Fruit fly (Drosophila melanogaster) ovary, adult (tissue): ENCODE results near the gene pasha.
A peak's percentile ranks its signal among the peaks of the same experiment; 100 is the strongest.

Experiments
- CG17801 ChIP-seq: fragments of 200-800 bp; optimal IDR thresholded peaks from 2 replicates; lab custom pipeline; 2019; ENCODE audit warnings: missing biosample characterization, mild to moderate bottlenecking, missing genetic modification characterization, moderate library complexity; ENCODE audit not compliant: partially characterized antibody

pasha gene

dm6 chr3R:31617801-31618200 lies at the start of gene pasha:
TSS of gene pasha (plus strand) at chr3R:31617977.
- no peak for TF ChIP-seq CG17801

dm6 chr3R:31571885-31572292 lies 45.9 kb upstream of the pasha start, which contains the start of gene gammaCOP:
TSS of gene gammaCOP (plus strand) at chr3R:31572143.
- peak; percentile 33 for TF ChIP-seq CG17801

dm6 chr3R:31577351-31577750 lies 40.4 kb upstream of the pasha start:
- no peak for TF ChIP-seq CG17801

DNA sequence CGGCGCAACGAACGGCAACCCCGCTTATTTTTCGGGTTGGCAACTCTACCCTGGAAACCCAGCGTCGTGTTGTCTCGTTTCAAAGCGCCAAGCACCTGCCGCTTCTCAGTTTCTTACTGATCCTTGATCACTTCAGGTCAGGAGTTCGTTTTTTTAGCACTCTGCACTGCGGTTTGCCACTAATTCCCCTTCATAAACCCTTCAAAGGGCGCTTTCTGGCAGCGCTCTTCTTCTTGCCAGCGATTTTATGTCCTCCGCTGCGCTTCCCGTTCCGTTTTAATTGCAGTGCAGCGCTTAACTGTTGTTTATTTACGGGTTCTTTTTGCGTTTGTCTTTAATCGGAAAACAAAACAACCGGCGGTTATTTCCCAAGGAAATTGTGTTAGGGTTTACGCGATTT lies 37.7 kb upstream of the pasha start:
- TF ChIP-seq CG17801 = no peak

DNA sequence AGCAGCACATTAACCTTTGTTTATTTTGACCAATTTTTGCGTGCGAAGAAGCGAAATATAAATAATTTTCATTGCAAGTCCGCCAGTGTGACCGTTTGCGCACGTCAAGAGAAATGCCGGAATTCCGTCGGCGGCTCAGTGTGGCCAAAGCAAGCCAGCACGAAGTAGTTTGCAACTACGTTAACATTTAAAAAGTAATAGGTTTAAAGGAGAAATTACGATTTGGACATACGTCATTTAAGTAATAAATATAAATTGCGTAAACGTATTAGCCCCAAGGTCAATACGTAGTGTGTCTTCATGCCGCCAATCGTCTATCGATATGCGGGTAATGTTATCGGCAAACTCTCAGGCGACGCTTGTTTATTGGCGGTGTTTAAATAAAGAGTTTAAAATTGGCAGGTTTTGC lies 37.2 kb upstream of the pasha start, which contains the start of the genes pygo and rod:
pygo (minus strand) TSS at position 114 of the 409 bp plus-strand sequence.
rod (plus strand) TSS at position 366 of the 409 bp plus-strand sequence.
- TF ChIP-seq CG17801 = peak; percentile 1

- TF ChIP-seq CG17801 = peak; percentile 100
Observed at dm6 chr3R:31588374-31588773, 29.4 kb upstream of the pasha start, which contains the start of gene CG1635. TSS of gene CG1635 (plus strand) at chr3R:31588673.

DNA sequence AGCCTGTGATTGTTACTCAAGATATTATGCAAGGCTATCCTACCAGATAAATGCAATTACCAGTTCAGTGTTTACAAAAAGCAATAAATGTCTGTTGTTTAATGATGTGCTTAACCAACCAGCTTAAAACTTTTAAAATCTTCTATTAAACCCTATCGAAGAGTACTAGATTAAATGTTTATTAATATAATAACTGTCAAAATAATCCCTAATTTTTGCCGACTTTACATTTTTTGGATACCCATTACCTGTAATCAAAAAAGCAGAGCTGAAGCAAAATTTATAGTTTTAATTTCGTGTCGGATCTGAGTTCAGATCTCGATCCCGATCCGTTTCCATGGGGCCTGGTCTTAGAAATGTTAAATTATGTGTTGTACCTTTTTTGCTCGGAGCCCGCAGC lies 27.5 kb upstream of the pasha start, which contains the start of gene CG1638:
CG1638 (plus strand) TSS at position 301 of the 400 bp plus-strand sequence.
- no peak for TF ChIP-seq CG17801

dm6 chr3R:31592256-31592879 lies 25.4 kb upstream of the pasha start, which contains the start of gene CG1774:
TSS of gene CG1774 (plus strand) at chr3R:31592803.
- peak; percentile 96 for TF ChIP-seq CG17801

DNA sequence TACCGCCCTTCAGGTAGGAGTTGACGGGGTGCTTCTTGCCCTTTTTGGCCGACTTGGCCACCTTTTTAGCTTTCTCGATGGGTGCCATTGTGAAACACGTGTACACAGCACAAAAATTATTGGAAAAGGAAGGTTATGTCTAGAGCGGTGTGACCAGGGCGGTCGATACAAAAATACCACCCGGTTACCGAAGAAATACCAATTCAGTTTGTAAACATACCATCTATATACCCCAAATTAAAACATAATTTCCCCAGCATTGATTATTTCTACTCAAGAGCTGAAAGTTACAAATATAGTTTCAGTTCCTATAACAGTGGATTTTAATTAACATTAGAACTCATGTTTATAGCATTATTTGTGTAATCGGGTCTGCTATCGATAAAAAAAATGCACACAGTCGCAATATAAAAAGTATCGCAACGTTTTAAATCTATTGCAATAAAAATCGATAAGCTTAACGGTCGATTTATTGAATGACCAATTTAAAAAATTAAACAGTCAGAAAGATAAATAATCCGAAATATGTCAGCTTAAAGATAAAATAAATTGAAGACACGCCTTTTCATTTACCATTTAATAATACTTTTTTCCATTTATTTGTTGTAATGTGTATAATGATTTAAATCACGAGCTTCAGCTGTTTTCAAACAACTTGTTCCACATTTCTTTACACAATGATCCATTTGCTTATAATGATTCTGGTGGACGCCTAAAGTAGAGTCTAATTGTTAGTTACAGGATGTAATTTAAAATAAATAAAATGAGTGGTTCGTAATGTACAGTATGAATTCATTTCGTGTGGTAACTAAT lies 21.5 kb upstream of the pasha start, which contains the start of gene RpL6:
RpL6 (minus strand) TSS at position 134 of the 813 bp plus-strand sequence.
- peak; percentile 31 for TF ChIP-seq CG17801

dm6 chr3R:31597736-31598431 lies 19.9 kb upstream of the pasha start:
- no peak for TF ChIP-seq CG17801

DNA sequence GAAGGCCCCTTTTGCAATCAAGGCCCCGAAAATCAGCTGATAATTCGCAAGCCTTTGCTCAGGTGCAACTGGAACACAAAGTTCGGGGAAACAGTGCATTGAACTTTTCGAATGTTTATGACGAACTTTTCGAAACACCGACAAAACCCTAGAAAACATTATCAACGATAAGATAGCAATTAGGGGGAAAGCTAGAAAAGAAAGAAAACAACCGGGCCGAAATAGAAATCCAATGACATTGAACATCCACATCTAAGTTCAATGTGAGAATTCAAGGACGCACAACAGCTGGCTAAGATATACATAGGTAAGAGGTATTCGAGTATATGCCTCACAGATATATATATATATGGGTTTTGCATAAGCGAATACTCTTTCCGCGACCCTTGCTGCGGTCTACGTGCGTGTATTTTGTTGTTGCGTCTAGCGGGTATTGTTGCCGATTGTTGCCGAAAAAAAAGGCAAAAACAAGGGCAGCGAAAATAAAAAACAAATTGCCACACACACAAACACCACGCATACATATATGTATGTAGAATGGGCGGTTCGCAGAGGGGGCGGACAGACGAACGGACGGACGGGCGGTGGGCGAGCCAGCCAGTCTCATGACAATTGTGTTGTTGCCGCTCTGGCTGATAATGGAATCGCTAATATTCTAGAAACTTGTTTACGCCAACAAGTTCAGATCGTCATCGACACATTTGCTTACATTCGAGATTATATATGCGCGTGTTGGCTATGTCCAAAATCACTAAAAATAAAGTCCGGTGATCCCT lies 18.1 kb upstream of the pasha start:
- no peak for TF ChIP-seq CG17801

- no peak for TF ChIP-seq CG17801
Observed at dm6 chr3R:31603246-31603645, 14.5 kb upstream of the pasha start.

dm6 chr3R:31603655-31604054 lies 14.1 kb upstream of the pasha start:
- TF ChIP-seq CG17801 = no peak

- TF ChIP-seq CG17801 = no peak
Observed at dm6 chr3R:31604409-31605116, 13.2 kb upstream of the pasha start.

- no peak for TF ChIP-seq CG17801
Observed at dm6 chr3R:31605117-31605432, 12.7 kb upstream of the pasha start.
